Fruit fly (Drosophila melanogaster) whole organism, embryonic: Measurements from ENCODE around the gene Cyp311a1.

Source experiments
- Atf-2 ChIP-seq: fragments of 200-800 bp; sonication (Bioruptor generic); optimal IDR thresholded peaks from 2 replicates; lab custom pipeline; 2016; ENCODE audit warnings: missing biosample characterization, missing genetic modification characterization
- CG1024 ChIP-seq: fragments of 200-800 bp; sonication (Bioruptor generic); IDR thresholded peaks from 2 replicates; pipeline ENCODE4 v1.3.6; 2022; ENCODE audit warnings: missing biosample characterization, missing genetic modification characterization
- CG10565 ChIP-seq: fragments of 200-800 bp; sonication (Bioruptor generic); optimal IDR thresholded peaks from 3 replicates; lab custom pipeline; 2016; ENCODE audit warnings: missing biosample characterization, mild to moderate bottlenecking, missing genetic modification characterization
- CG10979 ChIP-seq: fragments of 200-800 bp; sonication (Bioruptor generic); optimal IDR thresholded peaks from 2 replicates; lab custom pipeline; 2018; ENCODE audit warnings: missing biosample characterization, mild to moderate bottlenecking, missing genetic modification characterization, moderate library complexity
- CG11560 ChIP-seq: fragments of 200-800 bp; sonication (Bioruptor generic); IDR thresholded peaks from 3 replicates; pipeline ENCODE4 v1.3.6; 2022; ENCODE audit warnings: missing biosample characterization, missing genetic modification characterization
- CG13424 ChIP-seq: fragments of 200-800 bp; sonication (Bioruptor generic); optimal IDR thresholded peaks from 2 replicates; lab custom pipeline; 2019; ENCODE audit warnings: missing biosample characterization, mild to moderate bottlenecking, missing genetic modification characterization, moderate library complexity
- CG14710 ChIP-seq: fragments of 200-800 bp; sonication (Bioruptor generic); optimal IDR thresholded peaks from 3 replicates; lab custom pipeline; 2019; ENCODE audit warnings: missing biosample characterization, mild to moderate bottlenecking, missing genetic modification characterization, moderate library complexity
- CG15269 ChIP-seq: fragments of 200-800 bp; sonication (Bioruptor generic); optimal IDR thresholded peaks from 2 replicates; lab custom pipeline; 2018; ENCODE audit warnings: missing biosample characterization, mild to moderate bottlenecking, missing genetic modification characterization, moderate library complexity
- CG18476 ChIP-seq: fragments of 200-800 bp; sonication (Bioruptor generic); optimal IDR thresholded peaks from 2 replicates; lab custom pipeline; 2016; ENCODE audit warnings: missing biosample characterization, mild to moderate bottlenecking, missing genetic modification characterization
- CG18619 ChIP-seq: fragments of 200-800 bp; sonication (Bioruptor generic); optimal IDR thresholded peaks from 3 replicates; lab custom pipeline; 2017; ENCODE audit warnings: missing biosample characterization, mild to moderate bottlenecking, missing genetic modification characterization
- CG2712 ChIP-seq: fragments of 200-800 bp; optimal IDR thresholded peaks from 3 replicates; lab custom pipeline; 2019; ENCODE audit warnings: missing biosample characterization, mild to moderate bottlenecking, missing genetic modification characterization, moderate library complexity
- CG7271 ChIP-seq: fragments of 200-800 bp; sonication (Bioruptor generic); optimal IDR thresholded peaks from 2 replicates; lab custom pipeline; 2018; ENCODE audit warnings: missing biosample characterization, mild to moderate bottlenecking, missing genetic modification characterization, moderate library complexity
- CG7963 ChIP-seq: fragments of 200-800 bp; sonication (Bioruptor generic); IDR thresholded peaks from 3 replicates; pipeline ENCODE4 v1.3.6; 2022; ENCODE audit warnings: missing biosample characterization, missing genetic modification characterization; ENCODE audit not compliant: partially characterized antibody
- CG8290 ChIP-seq, 3 experiments: fragments of 200-800 bp; sonication (Bioruptor generic); optimal IDR thresholded peaks; 2 replicates each; lab custom pipeline; 2016 to 2019; ENCODE audit warnings: missing biosample characterization in 3 of 3, missing genetic modification characterization in 3 of 3, mild to moderate bottlenecking in 2 of 3, moderate library complexity in 1 of 3
- CG8765 ChIP-seq: fragments of 200-800 bp; sonication (Bioruptor generic); IDR thresholded peaks from 2 replicates; pipeline ENCODE4 v1.3.6; 2022; ENCODE audit warnings: missing biosample characterization, missing genetic modification characterization
- CG9609 ChIP-seq: fragments of 200-800 bp; sonication (Bioruptor generic); optimal IDR thresholded peaks from 3 replicates; lab custom pipeline; 2016; ENCODE audit warnings: missing biosample characterization, missing genetic modification characterization
- CG9932 ChIP-seq: fragments of 200-800 bp; sonication (Bioruptor generic); IDR thresholded peaks from 2 replicates; pipeline ENCODE4 v1.3.6; 2022; ENCODE audit warnings: missing biosample characterization, missing genetic modification characterization
- Deaf1 ChIP-seq: fragments of 200-800 bp; optimal IDR thresholded peaks from 3 replicates; lab custom pipeline; 2019; ENCODE audit warnings: missing biosample characterization, mild to moderate bottlenecking, missing genetic modification characterization, moderate library complexity
- E2f1 ChIP-seq: fragments of 200-800 bp; sonication (Bioruptor generic); IDR thresholded peaks from 2 replicates; pipeline ENCODE4 v1.3.6; 2022; ENCODE audit warnings: missing biosample characterization, missing genetic modification characterization
- Ets65A ChIP-seq: fragments of 200-800 bp; sonication (Bioruptor generic); peaks from one replicate; lab custom pipeline; 2016; ENCODE audit warnings: missing biosample characterization, missing genetic modification characterization
- Gsc ChIP-seq: fragments of 200-800 bp; sonication (Bioruptor generic); IDR thresholded peaks from 2 replicates; pipeline ENCODE4 v1.3.6; 2022; ENCODE audit warnings: missing biosample characterization, missing genetic modification characterization
- HLH54F ChIP-seq: fragments of 200-800 bp; sonication (Bioruptor generic); optimal IDR thresholded peaks from 3 replicates; lab custom pipeline; 2016; ENCODE audit warnings: missing biosample characterization, missing genetic modification characterization
- Hand ChIP-seq: fragments of 200-800 bp; sonication (Bioruptor generic); optimal IDR thresholded peaks from 2 replicates; lab custom pipeline; 2017; ENCODE audit warnings: mild to moderate bottlenecking, missing biosample characterization, missing genetic modification reagents, missing genetic modification characterization
- Hey ChIP-seq: fragments of 200-800 bp; sonication (Bioruptor generic); optimal IDR thresholded peaks from 3 replicates; lab custom pipeline; 2018; ENCODE audit warnings: missing biosample characterization, mild to moderate bottlenecking, missing genetic modification characterization
- HmgZ ChIP-seq: fragments of 200-800 bp; sonication (Bioruptor generic); optimal IDR thresholded peaks from 2 replicates; lab custom pipeline; 2018; ENCODE audit warnings: missing biosample characterization, mild to moderate bottlenecking, missing genetic modification characterization
- Lhr ChIP-seq: fragments of 200-800 bp; sonication (Bioruptor generic); optimal IDR thresholded peaks from 3 replicates; lab custom pipeline; 2017; ENCODE audit warnings: mild to moderate bottlenecking, missing biosample characterization, missing genetic modification reagents, missing genetic modification characterization
- NK7.1 ChIP-seq: fragments of 200-800 bp; sonication (Bioruptor generic); optimal IDR thresholded peaks from 3 replicates; lab custom pipeline; 2016; ENCODE audit warnings: missing biosample characterization, missing genetic modification characterization
- Opbp ChIP-seq: fragments of 200-800 bp; sonication (Bioruptor generic); IDR thresholded peaks from 3 replicates; pipeline ENCODE4 v1.3.6; 2022; ENCODE audit warnings: missing biosample characterization, missing genetic modification characterization; ENCODE audit not compliant: partially characterized antibody
- Rfx ChIP-seq: fragments of 200-800 bp; sonication (Bioruptor generic); IDR thresholded peaks from 2 replicates; pipeline ENCODE4 v1.3.6; 2022; ENCODE audit warnings: missing biosample characterization, missing genetic modification characterization
- Sox100B ChIP-seq: fragments of 200-800 bp; sonication (Bioruptor generic); optimal IDR thresholded peaks from 3 replicates; lab custom pipeline; 2018; ENCODE audit warnings: missing biosample characterization, mild to moderate bottlenecking, missing genetic modification characterization
- Spps ChIP-seq: fragments of 200-800 bp; sonication (Bioruptor generic); optimal IDR thresholded peaks from 2 replicates; lab custom pipeline; 2018; ENCODE audit warnings: missing biosample characterization, mild to moderate bottlenecking, missing genetic modification characterization
- Trl ChIP-seq, 3 experiments: fragments of >200 bp in 2 of 3; fragments of 200-800 bp in 1 of 3; sonication (Bioruptor generic) in 1 of 3; optimal IDR thresholded peaks; 2 replicates in 1 of 3; 3 replicates in 2 of 3; lab custom pipeline; 2016 to 2017; ENCODE audit warnings: missing biosample characterization in 1 of 3, missing genetic modification characterization in 1 of 3
- al ChIP-seq: fragments of 200-800 bp; sonication (Bioruptor generic); IDR thresholded peaks from 2 replicates; pipeline ENCODE4 v1.3.6; 2022; ENCODE audit warnings: missing biosample characterization, missing genetic modification characterization
- ap ChIP-seq: fragments of 200-800 bp; sonication (Bioruptor generic); IDR thresholded peaks from 2 replicates; pipeline ENCODE4 v1.3.6; 2022; ENCODE audit warnings: missing biosample characterization, missing genetic modification characterization
- bsh ChIP-seq, 2 experiments: fragments of 200-800 bp; sonication (Bioruptor generic); optimal IDR thresholded peaks; 2 replicates each; lab custom pipeline; 2017 to 2018; ENCODE audit warnings: mild to moderate bottlenecking in 2 of 2, missing biosample characterization in 2 of 2, missing genetic modification characterization in 2 of 2, moderate library complexity in 1 of 2
- cas ChIP-seq: fragments of 200-800 bp; sonication (Bioruptor generic); IDR thresholded peaks from 2 replicates; pipeline ENCODE4 v1.3.6; 2022; ENCODE audit warnings: missing biosample characterization, missing genetic modification characterization
- chn ChIP-seq: fragments of 200-800 bp; sonication (Bioruptor generic); optimal IDR thresholded peaks from 2 replicates; lab custom pipeline; 2016; ENCODE audit warnings: missing biosample characterization, missing genetic modification characterization
- cwo ChIP-seq: fragments of 200-800 bp; sonication (Bioruptor generic); optimal IDR thresholded peaks from 3 replicates; lab custom pipeline; 2017; ENCODE audit warnings: missing biosample characterization, missing genetic modification characterization, mild to moderate bottlenecking, moderate library complexity, missing genetic modification reagents
- en ChIP-seq: fragments of 200-800 bp; sonication (Bioruptor generic); optimal IDR thresholded peaks from 2 replicates; lab custom pipeline; 2016; ENCODE audit warnings: missing biosample characterization, missing genetic modification characterization
- fd64A ChIP-seq: fragments of 200-800 bp; sonication (Bioruptor generic); optimal IDR thresholded peaks from 3 replicates; lab custom pipeline; 2018; ENCODE audit warnings: missing biosample characterization, mild to moderate bottlenecking, missing genetic modification characterization
- fd96Cb ChIP-seq: fragments of 200-800 bp; sonication (Bioruptor generic); optimal IDR thresholded peaks from 2 replicates; lab custom pipeline; 2018; ENCODE audit warnings: missing biosample characterization, mild to moderate bottlenecking, missing genetic modification characterization, moderate library complexity
- kay ChIP-seq: fragments of 200-800 bp; sonication (Bioruptor generic); optimal IDR thresholded peaks from 2 replicates; lab custom pipeline; 2016; ENCODE audit warnings: missing biosample characterization, missing genetic modification characterization
- ken ChIP-seq: fragments of 200-800 bp; sonication (Bioruptor generic); IDR thresholded peaks from 3 replicates; pipeline ENCODE4 v1.3.6; 2022; ENCODE audit warnings: missing biosample characterization, missing genetic modification characterization
- lab ChIP-seq: fragments of 200-800 bp; sonication (Bioruptor generic); optimal IDR thresholded peaks from 3 replicates; lab custom pipeline; 2017; ENCODE audit warnings: missing biosample characterization, missing genetic modification characterization, mild to moderate bottlenecking, moderate library complexity, missing genetic modification reagents
- lbe ChIP-seq: fragments of 200-800 bp; sonication (Bioruptor generic); optimal IDR thresholded peaks from 2 replicates; lab custom pipeline; 2016; ENCODE audit warnings: missing biosample characterization, mild to moderate bottlenecking, missing genetic modification characterization
- nau ChIP-seq: fragments of 200-800 bp; sonication (Bioruptor generic); optimal IDR thresholded peaks from 3 replicates; lab custom pipeline; 2017; ENCODE audit warnings: missing biosample characterization, mild to moderate bottlenecking, missing genetic modification characterization, missing genetic modification reagents
- pnt ChIP-seq: fragments of 200-800 bp; sonication (Bioruptor generic); optimal IDR thresholded peaks from 3 replicates; lab custom pipeline; 2016; ENCODE audit warnings: missing biosample characterization, missing genetic modification characterization
- prd ChIP-seq, 3 experiments: fragments of >200 bp in 2 of 3; fragments of 200-800 bp in 1 of 3; sonication (Bioruptor generic) in 1 of 3; optimal IDR thresholded peaks in 2 of 3; IDR thresholded peaks in 1 of 3; 2 replicates in 2 of 3; 3 replicates in 1 of 3; pipeline versions ENCODE4 v1.3.6 to Lab custom; 2017 to 2022; ENCODE audit warnings: missing biosample characterization in 1 of 3, missing genetic modification characterization in 1 of 3

The Cyp311a1 gene

dm6 chrX:12014800-12015389, 16.4 kb downstream of the Cyp311a1 start (continued):
- TF ChIP-seq Gsc (GFP tag; lab: Robert Waterston, UW) (no peak), CG11560 (tag; lab: Robert Waterston, UW) (no peak), lab (GFP tag; lab: Kevin White, UChicago) (no peak), Trl (optimal IDR thresholded peaks at IDR 0.05; lab: Kevin White, UChicago) (no peak), Trl (GFP tag; optimal IDR thresholded peaks at IDR 0.05; lab: Kevin White, UChicago) (no peak), CG18619 (no peak), CG10979 (tag; lab: Kevin White, UChicago) (peak; percentile 46), en (no peak), CG14710 (tag; lab: Kevin White, UChicago) (peak; percentile 15), CG9932 (GFP tag; lab: Robert Waterston, UW) (no peak), CG1024 (0 out of 2 replicates have a peak, but pooled peaks have one; percentile 3), CG7963 (no peak), Atf-2 (GFP tag; lab: Kevin White, UChicago) (peak; percentile 13), CG9609 (peak; percentile 19), Hand (GFP tag; lab: Kevin White, UChicago) (no peak), CG10565 (GFP tag; lab: Kevin White, UChicago) (no peak), CG15269 (tag; lab: Kevin White, UChicago) (peak; percentile 37), fd96Cb (tag; lab: Kevin White, UChicago) (peak; percentile 1), cas (GFP tag; lab: Robert Waterston, UW) (no peak), CG8290 (GFP tag; optimal IDR thresholded peaks at IDR 0.05; lab: Kevin White, UChicago) (no peak), CG8290 (tag; optimal IDR thresholded peaks at IDR 0.05; lab: Kevin White, UChicago) (peak in 1 of 2 experiments; percentile 29), CG18476 (peak; percentile 7), NK7.1 (GFP tag; lab: Kevin White, UChicago) (no peak), kay (GFP tag; lab: Kevin White, UChicago) (no peak), Sox100B (peak; percentile 3), cwo (GFP tag; lab: Kevin White, UChicago) (no peak), al (no peak), HLH54F (GFP tag; lab: Kevin White, UChicago) (peak; percentile 18), lbe (peak; percentile 9), prd (optimal IDR thresholded peaks at IDR 0.05; lab: Kevin White, UChicago) (no peak), prd (GFP tag; IDR thresholded peaks at IDR 0.05; lab: Robert Waterston, UW) (peak; percentile 27), Opbp (GFP tag; lab: Robert Waterston, UW) (no peak), HmgZ (tag; lab: Kevin White, UChicago) (peak; percentile 28), nau (no peak), Spps (tag; lab: Kevin White, UChicago) (peak; percentile 18), CG13424 (tag; lab: Kevin White, UChicago) (peak; percentile 28), CG2712 (tag; lab: Kevin White, UChicago) (peak; percentile 17), bsh (GFP tag; optimal IDR thresholded peaks at IDR 0.05; lab: Kevin White, UChicago) (peak in 1 of 2 experiments; percentile 39), fd64A (GFP tag; lab: Kevin White, UChicago) (no peak), Deaf1 (tag; lab: Kevin White, UChicago) (no peak), E2f1 (GFP tag; lab: Robert Waterston, UW) (peak; percentile 26; the same call in 1 of the 2 replicates), ken (peak; percentile 57; the same call in 1 of the 3 replicates), pnt (GFP tag; lab: Kevin White, UChicago) (no peak), CG7271 (tag; lab: Kevin White, UChicago) (no peak), chn (GFP tag; lab: Kevin White, UChicago) (peak; percentile 18), ap (GFP tag; lab: Robert Waterston, UW) (peak; percentile 29; the same call in 1 of the 2 replicates), Hey (no peak), CG8765 (GFP tag; lab: Robert Waterston, UW) (no peak), Ets65A (GFP tag; lab: Kevin White, UChicago) (peak; percentile 74), Lhr (GFP tag; lab: Kevin White, UChicago) (no peak), Rfx (GFP tag; lab: Robert Waterston, UW) (peak; percentile 23)
